Worm (Caenorhabditis elegans): Measurements from ENCODE around the gene C53C11.1.

DNA sequence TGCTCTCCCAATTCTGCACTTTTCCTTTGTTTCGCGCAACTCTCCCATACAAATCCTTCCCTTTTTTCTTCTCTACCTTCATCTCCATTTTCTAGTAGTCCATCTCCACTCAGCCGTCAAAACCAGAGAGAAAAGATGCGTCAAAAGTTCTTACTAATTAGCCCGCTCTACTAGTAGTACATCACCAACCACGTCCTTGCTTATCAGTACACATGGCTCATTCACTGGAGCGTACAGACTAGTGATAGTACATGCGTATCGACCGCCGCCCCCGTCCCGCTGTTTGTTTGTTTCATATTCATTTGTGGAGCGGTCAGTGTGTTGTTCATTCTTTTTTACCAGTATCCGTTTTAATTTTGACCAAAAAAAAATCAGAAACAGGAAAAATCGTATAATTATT lies 11.5 kb upstream of the C53C11.1 start:
- TF ChIP-seq pqm-1 (tag; optimal IDR thresholded peaks at IDR 0.05) (no peak), syd-9 (tag; optimal IDR thresholded peaks at IDR 0.05) (no peak), ceh-48 (tag; optimal IDR thresholded peaks at IDR 0.05) (no peak), sox-2 (GFP tag; IDR thresholded peaks at IDR 0.05) (no peak)

All from whole organism, late embryonic.